Fruit fly (Drosophila melanogaster): ENCODE results near the gene CG14300.
A peak's percentile ranks its signal among the peaks of the same experiment; 100 is the strongest.

Gene CG14300

dm6 chr3R:18732381-18732780, 38.9 kb upstream of the CG14300 start, which contains the start of gene CG14302:
Gene CG14302 (plus strand): TSS chr3R:18732681.
- no peak for TF ChIP-seq CG10348 (GFP tag; IDR thresholded peaks at IDR 0.05)

DNA sequence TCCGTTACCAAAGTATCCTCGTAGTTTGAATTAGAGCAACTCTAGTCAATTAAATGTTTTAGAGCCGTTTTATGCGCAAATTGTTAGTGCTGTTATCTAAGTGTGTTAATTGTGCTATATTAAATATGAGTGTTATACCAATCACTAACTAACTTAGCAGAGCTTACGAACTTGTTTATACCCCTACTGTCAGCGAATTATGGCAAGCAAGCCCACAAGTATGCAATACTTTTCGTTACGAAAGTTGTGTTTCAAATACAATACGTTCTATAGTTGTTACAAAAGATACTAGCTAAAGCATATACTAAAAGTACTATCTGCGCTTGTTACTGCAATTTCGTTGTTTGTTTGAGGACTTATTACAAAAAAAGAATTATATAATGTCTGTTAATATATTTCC, 37.7 kb upstream of the CG14300 start:
- no peak for TF ChIP-seq Pif1A (GFP tag; optimal IDR thresholded peaks at IDR 0.05)
- TF ChIP-seq CG9948 (tag; optimal IDR thresholded peaks at IDR 0.05) = no peak
- TF ChIP-seq CG14655 (GFP tag; optimal IDR thresholded peaks at IDR 0.05) = no peak
- no peak for TF ChIP-seq gl (tag; optimal IDR thresholded peaks at IDR 0.05)
- TF ChIP-seq fd96Ca (GFP tag; IDR thresholded peaks at IDR 0.05) = no peak
- TF ChIP-seq CG12605 (GFP tag; IDR thresholded peaks at IDR 0.05) = no peak
- no peak for TF ChIP-seq Snoo (tag; optimal IDR thresholded peaks at IDR 0.05)
- no peak for TF ChIP-seq Ets98B (GFP tag; IDR thresholded peaks at IDR 0.05)
- TF ChIP-seq rn (GFP tag; IDR thresholded peaks at IDR 0.05) = no peak
- TF ChIP-seq CG34367 (tag; optimal IDR thresholded peaks at IDR 0.05) = no peak
- no peak for TF ChIP-seq CG15710 (tag; optimal IDR thresholded peaks at IDR 0.05)
- no peak for TF ChIP-seq CG17806 (tag; optimal IDR thresholded peaks at IDR 0.05)
- TF ChIP-seq CG32121 (GFP tag; IDR thresholded peaks at IDR 0.05) = no peak
- TF ChIP-seq D1 (tag; optimal IDR thresholded peaks at IDR 0.05) = no peak
- no peak for TF ChIP-seq Pif1B (GFP tag; optimal IDR thresholded peaks at IDR 0.05)

DNA sequence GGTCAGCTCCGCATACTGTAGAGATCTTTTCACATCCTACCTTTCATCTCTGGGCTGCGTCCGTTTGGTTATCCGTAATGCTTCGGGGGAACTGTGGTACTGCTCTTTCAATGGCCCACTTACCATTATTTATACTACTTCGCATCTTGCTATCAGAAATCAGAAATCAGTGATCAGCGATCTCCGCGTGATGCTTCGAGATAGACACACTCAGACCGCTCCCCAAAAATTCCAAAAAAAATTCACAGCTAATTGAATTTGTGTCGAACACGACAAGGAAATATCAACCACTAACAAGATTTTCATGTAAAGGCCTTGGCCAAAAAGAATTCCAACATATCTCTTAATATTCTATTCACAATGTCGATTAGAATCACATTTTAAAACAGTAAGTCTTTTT, 34.9 kb upstream of the CG14300 start, which contains the start of gene CG7715:
TSS of gene CG7715 (minus strand) at position 101 of the 400 bp plus-strand sequence.
- TF ChIP-seq EcR (GFP tag; optimal IDR thresholded peaks at IDR 0.05) = no peak
- TF ChIP-seq rn (GFP tag; IDR thresholded peaks at IDR 0.05) = no peak
- TF ChIP-seq Snoo (tag; optimal IDR thresholded peaks at IDR 0.05) = no peak
- no peak for TF ChIP-seq Ets98B (GFP tag; IDR thresholded peaks at IDR 0.05)
- TF ChIP-seq CG32121 (GFP tag; IDR thresholded peaks at IDR 0.05) = no peak
- TF ChIP-seq CG34367 (tag; optimal IDR thresholded peaks at IDR 0.05) = no peak
- TF ChIP-seq CG12605 (GFP tag; IDR thresholded peaks at IDR 0.05) = no peak
- TF ChIP-seq CG13204 (GFP tag; optimal IDR thresholded peaks at IDR 0.05) = no peak
- TF ChIP-seq CG8301 (tag; optimal IDR thresholded peaks at IDR 0.05) = no peak
- no peak for TF ChIP-seq CG15710 (tag; optimal IDR thresholded peaks at IDR 0.05)
- TF ChIP-seq fd96Ca (GFP tag; IDR thresholded peaks at IDR 0.05) = no peak
- no peak for TF ChIP-seq CG9948 (tag; optimal IDR thresholded peaks at IDR 0.05)

- no peak for TF ChIP-seq CG13204 (GFP tag; optimal IDR thresholded peaks at IDR 0.05)
- TF ChIP-seq CG17806 (tag; optimal IDR thresholded peaks at IDR 0.05) = no peak
- TF ChIP-seq CG4496 (GFP tag; IDR thresholded peaks at IDR 0.05) = no peak
- no peak for TF ChIP-seq CG12605 (GFP tag; IDR thresholded peaks at IDR 0.05)
- TF ChIP-seq CG10348 (GFP tag; IDR thresholded peaks at IDR 0.05) = no peak
- no peak for TF ChIP-seq rn (GFP tag; IDR thresholded peaks at IDR 0.05)
- no peak for TF ChIP-seq CG9948 (tag; optimal IDR thresholded peaks at IDR 0.05)
- TF ChIP-seq D1 (tag; optimal IDR thresholded peaks at IDR 0.05) = no peak
Observed at dm6 chr3R:18726334-18726733, 32.8 kb upstream of the CG14300 start, which contains the start of gene CG7714. Gene CG7714 (minus strand): TSS chr3R:18726434.

DNA sequence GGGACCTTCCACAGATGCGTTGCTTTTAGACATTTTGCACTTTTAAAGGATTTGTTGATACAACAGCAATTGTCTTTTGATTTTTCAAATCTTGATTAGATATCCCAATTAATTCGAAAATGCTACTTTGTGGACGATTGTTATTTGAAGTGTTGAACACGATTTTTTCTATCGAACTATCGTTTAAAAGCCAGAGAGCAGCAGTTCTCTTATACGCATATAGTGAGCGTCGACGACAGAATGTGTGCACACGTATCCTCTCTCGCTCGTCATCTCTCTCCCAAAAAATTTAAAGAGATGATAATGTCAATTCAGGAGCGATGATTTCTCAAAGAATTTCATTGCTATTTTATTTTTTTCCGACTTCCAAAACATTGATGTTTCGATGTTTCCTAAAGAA, 29.0 kb upstream of the CG14300 start, which contains the start of gene CG34283:
TSS of gene CG34283 (minus strand) at position 101 of the 400 bp plus-strand sequence.
- TF ChIP-seq Pif1A (GFP tag; optimal IDR thresholded peaks at IDR 0.05) (no peak), CG8159 (tag; optimal IDR thresholded peaks at IDR 0.05) (no peak), CG10348 (GFP tag; IDR thresholded peaks at IDR 0.05) (no peak), Snoo (tag; optimal IDR thresholded peaks at IDR 0.05) (no peak), CG12605 (GFP tag; IDR thresholded peaks at IDR 0.05) (no peak), fd96Ca (GFP tag; IDR thresholded peaks at IDR 0.05) (no peak), CG9948 (tag; optimal IDR thresholded peaks at IDR 0.05) (no peak), Pif1B (GFP tag; optimal IDR thresholded peaks at IDR 0.05) (no peak), CG14655 (GFP tag; optimal IDR thresholded peaks at IDR 0.05) (no peak), CG13204 (GFP tag; optimal IDR thresholded peaks at IDR 0.05) (no peak), CG8301 (tag; optimal IDR thresholded peaks at IDR 0.05) (no peak), CG17806 (tag; optimal IDR thresholded peaks at IDR 0.05) (no peak), CG4496 (GFP tag; IDR thresholded peaks at IDR 0.05) (no peak)

dm6 chr3R:18721368-18721767, 27.9 kb upstream of the CG14300 start:
- TF ChIP-seq CG14655 (GFP tag; optimal IDR thresholded peaks at IDR 0.05) (no peak), CG15710 (tag; optimal IDR thresholded peaks at IDR 0.05) (no peak), Pif1B (GFP tag; optimal IDR thresholded peaks at IDR 0.05) (no peak), CG10348 (GFP tag; IDR thresholded peaks at IDR 0.05) (no peak), CG4496 (GFP tag; IDR thresholded peaks at IDR 0.05) (no peak), gl (tag; optimal IDR thresholded peaks at IDR 0.05) (no peak), CG12605 (GFP tag; IDR thresholded peaks at IDR 0.05) (no peak), rn (GFP tag; IDR thresholded peaks at IDR 0.05) (no peak), Snoo (tag; optimal IDR thresholded peaks at IDR 0.05) (no peak), CG34367 (tag; optimal IDR thresholded peaks at IDR 0.05) (no peak), CG9948 (tag; optimal IDR thresholded peaks at IDR 0.05) (no peak)

DNA sequence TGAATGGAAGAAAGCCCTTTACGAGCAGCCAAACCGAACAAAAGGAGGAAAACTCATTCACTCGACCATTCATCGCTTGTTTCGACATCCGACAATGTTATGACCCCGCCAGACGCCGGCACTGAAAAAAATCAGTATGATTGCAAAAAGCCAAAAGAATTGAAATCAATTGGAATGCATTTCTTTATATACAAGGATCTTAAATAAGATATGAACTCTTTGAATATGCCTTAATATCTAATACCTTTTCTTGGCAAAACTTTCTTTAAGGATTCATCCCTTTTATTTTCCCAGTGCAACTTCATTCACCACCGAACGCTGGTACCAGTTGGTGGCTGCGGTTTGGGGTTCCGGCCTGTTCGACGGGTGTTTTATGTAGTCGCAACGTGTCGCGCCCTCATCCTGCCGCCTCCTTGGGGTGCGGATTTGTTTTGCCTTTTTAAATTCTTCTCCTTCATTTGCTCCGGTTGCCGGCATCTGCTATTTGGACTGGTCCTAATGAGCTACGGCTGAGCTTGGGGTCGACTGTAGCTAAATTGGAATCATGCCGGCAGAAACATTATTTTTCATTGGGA, 26.3 kb upstream of the CG14300 start:
- TF ChIP-seq CG8301 (tag; optimal IDR thresholded peaks at IDR 0.05) = no peak
- TF ChIP-seq Snoo (tag; optimal IDR thresholded peaks at IDR 0.05) = no peak
- TF ChIP-seq EcR (GFP tag; optimal IDR thresholded peaks at IDR 0.05) = no peak
- TF ChIP-seq CG8159 (tag; optimal IDR thresholded peaks at IDR 0.05) = peak; percentile 79
- TF ChIP-seq CG9948 (tag; optimal IDR thresholded peaks at IDR 0.05) = no peak
- TF ChIP-seq CG13204 (GFP tag; optimal IDR thresholded peaks at IDR 0.05) = peak; percentile 9
- peak; percentile 73 for TF ChIP-seq CG15710 (tag; optimal IDR thresholded peaks at IDR 0.05)
- TF ChIP-seq CG12605 (GFP tag; IDR thresholded peaks at IDR 0.05) = no peak; the same call in 1 of the 2 replicates
- no peak for TF ChIP-seq CG32121 (GFP tag; IDR thresholded peaks at IDR 0.05)
- TF ChIP-seq CG10348 (GFP tag; IDR thresholded peaks at IDR 0.05) = no peak
- TF ChIP-seq gl (tag; optimal IDR thresholded peaks at IDR 0.05) = peak; percentile 41
- no peak for TF ChIP-seq CG17806 (tag; optimal IDR thresholded peaks at IDR 0.05)
- TF ChIP-seq CG4496 (GFP tag; IDR thresholded peaks at IDR 0.05) = no peak
- no peak; the same call in 2 of the 3 replicates for TF ChIP-seq fd96Ca (GFP tag; IDR thresholded peaks at IDR 0.05)
- peak; percentile 37 for TF ChIP-seq CG34367 (tag; optimal IDR thresholded peaks at IDR 0.05)
- TF ChIP-seq Ets98B (GFP tag; IDR thresholded peaks at IDR 0.05) = no peak
- TF ChIP-seq D1 (tag; optimal IDR thresholded peaks at IDR 0.05) = no peak
- TF ChIP-seq rn (GFP tag; IDR thresholded peaks at IDR 0.05) = no peak
- TF ChIP-seq Pif1A (GFP tag; optimal IDR thresholded peaks at IDR 0.05) = peak; percentile 53
- peak; percentile 42 for TF ChIP-seq CG14655 (GFP tag; optimal IDR thresholded peaks at IDR 0.05)
- peak; percentile 43 for TF ChIP-seq Pif1B (GFP tag; optimal IDR thresholded peaks at IDR 0.05)

Measured in whole organism, pupa.